Worm (Caenorhabditis elegans) whole organism, L4 larva: ENCODE measurements around the gene elt-4.

ENCODE experiments used
- F10B5.3 ChIP-seq: sonication (generic microtip); optimal IDR thresholded peaks from 2 replicates; lab custom pipeline; 2016; ENCODE audit warnings: mild to moderate bottlenecking, missing genetic modification characterization, missing compliant biosample characterization
- F49E8.2 ChIP-seq: sonication (generic microtip); optimal IDR thresholded peaks from 2 replicates; lab custom pipeline; 2016; ENCODE audit warnings: missing compliant biosample characterization, mild to moderate bottlenecking, missing genetic modification characterization, borderline replicate concordance
- R02D3.7 ChIP-seq: fragments of 150-350 bp; sonication (generic microtip); optimal IDR thresholded peaks from 3 replicates; lab custom pipeline; 2014; ENCODE audit warnings: missing biosample characterization, missing genetic modification characterization
- T20F7.1 ChIP-seq: fragments of 200-800 bp; sonication (Bioruptor generic); optimal IDR thresholded peaks from 2 replicates; lab custom pipeline; 2018; ENCODE audit warnings: mild to moderate bottlenecking, missing genetic modification characterization, missing compliant biosample characterization
- Y5F2A.4 ChIP-seq: fragments of 200-800 bp; sonication (Bioruptor generic); optimal IDR thresholded peaks from 2 replicates; lab custom pipeline; 2018; ENCODE audit warnings: mild to moderate bottlenecking, missing genetic modification characterization, missing compliant biosample characterization
- Y75B8A.6 ChIP-seq: fragments of 200-800 bp; sonication (Bioruptor generic); IDR thresholded peaks from 2 replicates; pipeline ENCODE4 v1.3.6; 2022; ENCODE audit warnings: missing genetic modification reagents, missing genetic modification characterization, missing compliant biosample characterization
- ZK337.2 ChIP-seq: fragments of 200-800 bp; sonication (Bioruptor generic); IDR thresholded peaks from 2 replicates; pipeline ENCODE4 v1.3.6; 2022; ENCODE audit warnings: missing genetic modification reagents, missing genetic modification characterization, missing compliant biosample characterization
- aly-2 ChIP-seq: sonication (generic microtip); optimal IDR thresholded peaks from 2 replicates; lab custom pipeline; 2018; ENCODE audit warnings: missing biosample characterization, missing genetic modification characterization
- ama-1 ChIP-seq: fragments of 150-350 bp; optimal IDR thresholded peaks from 2 replicates; lab custom pipeline; 2014; ENCODE audit warnings: inconsistent platforms, mixed read lengths
- arid-1 ChIP-seq: fragments of 200-800 bp; sonication (Bioruptor generic); conservative IDR thresholded peaks from 2 replicates; pipeline ENCODE4 v1.3.6; 2022; ENCODE audit warnings: missing genetic modification reagents, missing genetic modification characterization, missing compliant biosample characterization
- attf-4 ChIP-seq: sonication (generic microtip); optimal IDR thresholded peaks from 3 replicates; lab custom pipeline; 2017; ENCODE audit warnings: missing biosample characterization, missing genetic modification characterization
- ceh-20 ChIP-seq: fragments of 200-800 bp; sonication (Bioruptor generic); IDR thresholded peaks from 2 replicates; pipeline ENCODE4 v1.3.6; 2022; ENCODE audit warnings: missing genetic modification reagents, missing genetic modification characterization, missing compliant biosample characterization
- ceh-44 ChIP-seq: fragments of 200-800 bp; sonication (Bioruptor generic); IDR thresholded peaks from 2 replicates; pipeline ENCODE4 v1.3.6; 2022; ENCODE audit warnings: missing genetic modification reagents, missing genetic modification characterization, missing compliant biosample characterization
- ceh-62 ChIP-seq: sonication (generic microtip); optimal IDR thresholded peaks from 2 replicates; lab custom pipeline; 2017; ENCODE audit warnings: missing biosample characterization, missing genetic modification characterization
- ceh-82 ChIP-seq: sonication (generic microtip); optimal IDR thresholded peaks from 2 replicates; lab custom pipeline; 2017; ENCODE audit warnings: missing biosample characterization, missing genetic modification characterization
- cey-2 ChIP-seq: sonication (generic microtip); optimal IDR thresholded peaks from 3 replicates; lab custom pipeline; 2017; ENCODE audit warnings: missing genetic modification characterization, mild to moderate bottlenecking, missing compliant biosample characterization, antibody characterized with exemption, borderline replicate concordance; ENCODE audit not compliant: insufficient read depth
- ctbp-1 ChIP-seq: fragments of 200-800 bp; sonication (Bioruptor generic); IDR thresholded peaks from 2 replicates; pipeline ENCODE4 v1.3.6; 2022; ENCODE audit warnings: missing genetic modification reagents, missing genetic modification characterization, missing compliant biosample characterization
- daf-8 ChIP-seq: fragments of 200-800 bp; sonication (Bioruptor generic); IDR thresholded peaks from 2 replicates; pipeline ENCODE4 v1.3.6; 2022; ENCODE audit warnings: missing genetic modification characterization, missing compliant biosample characterization
- dmd-6 ChIP-seq: fragments of 200-800 bp; sonication (Bioruptor generic); IDR thresholded peaks from 2 replicates; pipeline ENCODE4 v1.3.6; 2022; ENCODE audit warnings: missing genetic modification reagents, missing genetic modification characterization, missing compliant biosample characterization
- dmd-9 ChIP-seq: fragments of 200-800 bp; sonication (Bioruptor generic); IDR thresholded peaks from 2 replicates; pipeline ENCODE4 v1.3.6; 2022; ENCODE audit warnings: missing genetic modification reagents, missing genetic modification characterization, missing compliant biosample characterization
- dpl-1 ChIP-seq: fragments of 150-350 bp; optimal IDR thresholded peaks from 2 replicates; lab custom pipeline; 2014; ENCODE audit warnings: missing biosample characterization, missing genetic modification reagents, missing genetic modification characterization
- egl-27 ChIP-seq: sonication (generic microtip); optimal IDR thresholded peaks from 3 replicates; lab custom pipeline; 2017; ENCODE audit warnings: missing biosample characterization, missing genetic modification reagents, missing genetic modification characterization
- gei-8 ChIP-seq: fragments of 200-800 bp; sonication (Bioruptor generic); optimal IDR thresholded peaks from 2 replicates; lab custom pipeline; 2018; ENCODE audit warnings: mild to moderate bottlenecking, missing genetic modification characterization, missing compliant biosample characterization
- jun-1 ChIP-seq: fragments of 150-350 bp; optimal IDR thresholded peaks from 2 replicates; lab custom pipeline; 2014; ENCODE audit warnings: missing biosample characterization, missing genetic modification reagents, missing genetic modification characterization
- lin-39 ChIP-seq: fragments of 150-350 bp; optimal IDR thresholded peaks from 2 replicates; lab custom pipeline; 2014; ENCODE audit warnings: missing biosample characterization, missing genetic modification reagents, missing genetic modification characterization
- lir-3 ChIP-seq: sonication (generic microtip); optimal IDR thresholded peaks from 2 replicates; lab custom pipeline; 2016; ENCODE audit warnings: mild to moderate bottlenecking, missing genetic modification characterization, missing compliant biosample characterization
- madf-5 ChIP-seq, 2 experiments: fragments of 200-800 bp; sonication (Bioruptor generic); IDR thresholded peaks; 2 replicates each; pipeline ENCODE4 v1.3.6; 2022; ENCODE audit warnings: missing compliant biosample characterization in 2 of 2, missing genetic modification characterization in 2 of 2
- madf-9 ChIP-seq: fragments of 200-800 bp; sonication (Bioruptor generic); conservative IDR thresholded peaks from 2 replicates; pipeline ENCODE4 v1.3.6; 2022; ENCODE audit warnings: missing genetic modification reagents, missing genetic modification characterization, missing compliant biosample characterization
- mdt-29 ChIP-seq: fragments of 200-800 bp; sonication (Bioruptor generic); IDR thresholded peaks from 2 replicates; pipeline ENCODE4 v1.3.6; 2022; ENCODE audit warnings: missing genetic modification reagents, missing genetic modification characterization, missing compliant biosample characterization
- mep-1 ChIP-seq: fragments of 150-350 bp; sonication (generic microtip); optimal IDR thresholded peaks from 3 replicates; lab custom pipeline; 2014; ENCODE audit warnings: missing biosample characterization, missing genetic modification characterization
- mes-2 ChIP-seq: sonication (generic microtip); optimal IDR thresholded peaks from 2 replicates; lab custom pipeline; 2016; ENCODE audit warnings: missing genotype, mild to moderate bottlenecking, missing genetic modification characterization, missing compliant biosample characterization; ENCODE audit not compliant: poor library complexity, severe bottlenecking
- mxl-2 ChIP-seq: fragments of 200-800 bp; sonication (Bioruptor generic); conservative IDR thresholded peaks from 2 replicates; pipeline ENCODE4 v1.3.6; 2022; ENCODE audit warnings: missing genetic modification reagents, missing genetic modification characterization, missing compliant biosample characterization
- mxl-3 ChIP-seq: fragments of 200-800 bp; sonication (Bioruptor generic); optimal IDR thresholded peaks from 2 replicates; lab custom pipeline; 2018; ENCODE audit warnings: mild to moderate bottlenecking, missing genetic modification characterization, missing compliant biosample characterization
- nhr-237 ChIP-seq: sonication (generic microtip); optimal IDR thresholded peaks from 2 replicates; lab custom pipeline; 2017; ENCODE audit warnings: missing biosample characterization, missing genetic modification characterization
- nhr-28 ChIP-seq: fragments of 150-350 bp; optimal IDR thresholded peaks from 2 replicates; lab custom pipeline; 2014; ENCODE audit warnings: missing biosample characterization, missing genetic modification characterization
- nhr-6 ChIP-seq: fragments of 150-350 bp; optimal IDR thresholded peaks from 2 replicates; lab custom pipeline; 2014; ENCODE audit warnings: missing biosample characterization, missing genetic modification characterization
- nhr-77 ChIP-seq: fragments of 150-350 bp; optimal IDR thresholded peaks from 2 replicates; lab custom pipeline; 2014; ENCODE audit warnings: missing biosample characterization, missing genetic modification characterization
- rbr-2 ChIP-seq: sonication (generic microtip); optimal IDR thresholded peaks from 2 replicates; lab custom pipeline; 2016; ENCODE audit warnings: missing genotype, missing genetic modification characterization, missing compliant biosample characterization
- saeg-2 ChIP-seq: fragments of 200-800 bp; sonication (Bioruptor generic); IDR thresholded peaks from 2 replicates; pipeline ENCODE4 v1.3.6; 2022; ENCODE audit warnings: missing genetic modification reagents, missing genetic modification characterization, missing compliant biosample characterization
- set-16 ChIP-seq: fragments of 200-800 bp; sonication (Bioruptor generic); IDR thresholded peaks from 2 replicates; pipeline ENCODE4 v1.3.6; 2022; ENCODE audit warnings: missing genetic modification reagents, missing genetic modification characterization, missing compliant biosample characterization
- snpc-1.2 ChIP-seq: fragments of 200-800 bp; sonication (Bioruptor generic); IDR thresholded peaks from 2 replicates; pipeline ENCODE4 v1.3.6; 2022; ENCODE audit warnings: missing genetic modification reagents, missing genetic modification characterization, missing compliant biosample characterization
- spr-1 ChIP-seq: sonication (generic microtip); optimal IDR thresholded peaks from 2 replicates; lab custom pipeline; 2016; ENCODE audit warnings: mild to moderate bottlenecking, missing genetic modification characterization, missing compliant biosample characterization
- unc-39 ChIP-seq: sonication (generic microtip); optimal IDR thresholded peaks from 2 replicates; lab custom pipeline; 2017; ENCODE audit warnings: missing biosample characterization, missing genetic modification characterization
- unc-62 ChIP-seq, 3 experiments: fragments of 150-350 bp in 1 of 3; sonication (generic microtip); optimal IDR thresholded peaks in 2 of 3; peaks in 1 of 3; 1 replicate in 1 of 3; 2 replicates in 2 of 3; lab custom pipeline; 2014 to 2017; ENCODE audit warnings: missing biosample characterization in 3 of 3, missing genetic modification characterization in 3 of 3, missing genetic modification reagents in 3 of 3, missing genotype in 1 of 3
- vab-7 ChIP-seq: fragments of 200-800 bp; sonication (Bioruptor generic); IDR thresholded peaks from 2 replicates; pipeline ENCODE4 v1.3.6; 2022; ENCODE audit warnings: missing genetic modification reagents, missing genetic modification characterization, missing compliant biosample characterization
- zfp-2 ChIP-seq: sonication (generic microtip); optimal IDR thresholded peaks from 2 replicates; lab custom pipeline; 2016; ENCODE audit warnings: mild to moderate bottlenecking, missing genetic modification characterization, missing compliant biosample characterization
- zfp-3 ChIP-seq: fragments of 200-800 bp; sonication (Bioruptor generic); conservative IDR thresholded peaks from 2 replicates; pipeline ENCODE4 v1.3.6; 2022; ENCODE audit warnings: missing genetic modification reagents, missing genetic modification characterization, missing compliant biosample characterization
- zip-11 ChIP-seq: fragments of 200-800 bp; sonication (Bioruptor generic); IDR thresholded peaks from 2 replicates; pipeline ENCODE4 v1.3.6; 2022; ENCODE audit warnings: missing genetic modification characterization, missing compliant biosample characterization
- ztf-7 ChIP-seq: fragments of 150-350 bp; optimal IDR thresholded peaks from 2 replicates; lab custom pipeline; 2014; ENCODE audit warnings: missing biosample characterization, missing genetic modification characterization

Gene elt-4

DNA sequence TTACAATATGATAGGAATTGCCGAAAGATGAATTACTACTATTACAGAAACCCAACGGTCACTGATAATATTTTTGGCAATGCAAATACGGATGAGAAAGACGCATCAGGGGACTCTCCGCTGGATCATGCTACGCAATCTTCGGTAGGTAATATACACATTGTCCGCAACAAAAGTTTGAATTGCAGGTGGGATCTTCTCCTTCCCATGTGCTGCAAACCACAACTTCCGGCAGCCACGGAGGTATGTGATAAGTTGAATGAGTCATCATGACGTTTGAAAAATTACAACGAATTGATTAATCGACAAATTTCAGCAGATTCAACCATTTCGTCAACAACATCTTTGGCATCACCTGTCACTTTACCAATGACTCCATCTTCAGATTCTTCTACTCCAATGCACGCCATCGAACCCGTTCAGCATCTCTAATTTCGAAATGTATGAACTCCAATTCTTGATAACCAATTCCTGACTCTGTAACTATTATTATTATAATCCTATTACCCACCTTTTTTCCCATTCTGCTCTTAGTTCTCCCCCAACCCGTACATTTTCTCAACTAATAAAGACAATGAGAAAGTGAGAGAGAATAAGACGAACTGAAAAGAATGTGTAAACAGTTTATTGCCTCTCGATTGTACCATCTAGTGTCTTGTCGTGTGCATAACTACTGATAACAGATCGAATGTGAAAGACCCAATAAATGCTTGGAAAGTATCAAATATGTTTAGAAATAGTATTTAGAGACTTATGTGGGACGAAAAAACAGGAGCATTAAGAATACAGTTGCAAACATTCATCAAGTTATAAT lies 2.1 kb downstream of the elt-4 start (continued):
- TF ChIP-seq saeg-2 (GFP tag; lab: Robert Waterston, UW) (no peak), vab-7 (GFP tag; lab: Robert Waterston, UW) (no peak), arid-1 (GFP tag; lab: Robert Waterston, UW) (no peak), zip-11 (GFP tag; lab: Robert Waterston, UW) (no peak), unc-39 (no peak), nhr-237 (tag; lab: Kevin White, UChicago) (no peak), mxl-2 (no peak), lin-39 (tag; lab: Kevin White, UChicago) (no peak), aly-2 (no peak), F49E8.2 (tag; lab: Kevin White, UChicago) (no peak), dpl-1 (GFP tag; lab: Kevin White, UChicago) (no peak), R02D3.7 (tag; lab: Kevin White, UChicago) (no peak), dmd-6 (GFP tag; lab: Robert Waterston, UW) (peak; percentile 57), cey-2 (tag; lab: Kevin White, UChicago) (no peak), jun-1 (tag; lab: Kevin White, UChicago) (no peak), ctbp-1 (GFP tag; lab: Robert Waterston, UW) (no peak), F10B5.3 (tag; lab: Kevin White, UChicago) (no peak), Y5F2A.4 (GFP tag; lab: Kevin White, UChicago) (no peak), ceh-62 (tag; lab: Kevin White, UChicago) (no peak), lir-3 (tag; lab: Kevin White, UChicago) (no peak), mxl-3 (GFP tag; lab: Kevin White, UChicago) (no peak), nhr-6 (no peak), ama-1 (lab: Kevin White, UChicago) (no peak), snpc-1.2 (no peak), ZK337.2 (GFP tag; lab: Robert Waterston, UW) (no peak), mdt-29 (GFP tag; lab: Robert Waterston, UW) (no peak), dmd-9 (GFP tag; lab: Robert Waterston, UW) (no peak), madf-9 (no peak), mep-1 (peak; percentile 29), zfp-2 (tag; lab: Kevin White, UChicago) (no peak), rbr-2 (tag; lab: Kevin White, UChicago) (no peak), set-16 (GFP tag; lab: Robert Waterston, UW) (no peak), madf-5 (GFP tag; IDR thresholded peaks at IDR 0.05; lab: Robert Waterston, UW) (no peak), nhr-28 (tag; lab: Kevin White, UChicago) (peak; percentile 84), unc-62 (GFP tag; optimal IDR thresholded peaks at IDR 0.05 in 1 of 2; lab: Kevin White, UChicago) (peak in 1 of 2 experiments; percentile 98), unc-62 (tag; optimal IDR thresholded peaks at IDR 0.05; lab: Kevin White, UChicago) (no peak), gei-8 (no peak), nhr-77 (tag; lab: Kevin White, UChicago) (peak; percentile 27), zfp-3 (no peak), attf-4 (tag; lab: Kevin White, UChicago) (no peak), spr-1 (no peak), ceh-20 (GFP tag; lab: Robert Waterston, UW) (no peak), daf-8 (no peak), Y75B8A.6 (GFP tag; lab: Robert Waterston, UW) (no peak), ceh-44 (GFP tag; lab: Robert Waterston, UW) (no peak), egl-27 (no peak), mes-2 (tag; lab: Kevin White, UChicago) (no peak), ztf-7 (tag; lab: Kevin White, UChicago) (no peak), ceh-82 (tag; lab: Kevin White, UChicago) (no peak), T20F7.1 (no peak)
